Worm (Caenorhabditis elegans): ENCODE measurements around the gene pgm-1.

DNA sequence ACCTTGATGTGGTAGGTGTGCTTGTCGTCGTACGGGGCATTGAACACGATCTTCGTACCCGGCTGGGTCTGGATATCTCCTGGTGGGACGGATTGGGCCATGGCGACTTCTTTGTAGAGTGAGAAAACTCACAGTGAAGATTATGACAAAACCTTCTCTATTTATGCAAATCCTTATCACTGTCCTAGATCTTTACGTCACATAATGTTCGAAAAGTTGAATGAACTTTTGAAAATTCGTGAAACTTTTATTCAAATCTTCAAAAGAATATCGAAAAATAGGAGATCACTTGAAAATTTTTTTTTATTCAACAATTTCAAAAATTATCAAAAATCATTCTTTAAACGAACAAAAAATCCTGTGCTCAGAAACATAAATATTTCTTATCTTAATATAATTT is 3.4 kb downstream of the pgm-1 start, which contains the start of gene msp-33:
- TF ChIP-seq ztf-29 (GFP tag; IDR thresholded peaks at IDR 0.05) = no peak
- no peak for TF ChIP-seq ztf-23 (GFP tag; IDR thresholded peaks at IDR 0.05)
- TF ChIP-seq med-1 (GFP tag; optimal IDR thresholded peaks at IDR 0.05; ENCODE audit: insufficient read depth) = no peak
- no peak for TF ChIP-seq T22C8.4 (GFP tag; IDR thresholded peaks at IDR 0.05)
- TF ChIP-seq ref-1 (GFP tag; conservative IDR thresholded peaks at IDR 0.05) = no peak
- no peak for TF ChIP-seq tab-1 (GFP tag; IDR thresholded peaks at IDR 0.05)
- TF ChIP-seq flt-1 (GFP tag; IDR thresholded peaks at IDR 0.05) = no peak
- no peak for TF ChIP-seq cog-1 (tag; optimal IDR thresholded peaks at IDR 0.05)

All from whole organism, midembryonic.